Fruit fly (Drosophila melanogaster) whole organism, embryonic: ENCODE data around the gene RpS2.

ENCODE experiments used
- Adf1 ChIP-seq: fragments of 200-800 bp; sonication (Bioruptor generic); IDR thresholded peaks from 2 replicates; pipeline ENCODE4 v1.3.6; 2022; ENCODE audit warnings: missing biosample characterization, missing genetic modification characterization
- Atf6 ChIP-seq: fragments of 200-800 bp; sonication (Bioruptor generic); IDR thresholded peaks from 2 replicates; pipeline ENCODE4 v1.3.6; 2022; ENCODE audit warnings: missing biosample characterization, missing genetic modification characterization
- Awh ChIP-seq: fragments of 200-800 bp; sonication (Bioruptor generic); IDR thresholded peaks from 2 replicates; pipeline ENCODE4, ENCODE4 v1.3.6; 2022; ENCODE audit warnings: missing biosample characterization, missing genetic modification characterization
- CG11247 ChIP-seq: fragments of 200-800 bp; sonication (Bioruptor generic); IDR thresholded peaks from 2 replicates; pipeline ENCODE4 v1.3.6; 2022; ENCODE audit warnings: missing biosample characterization, missing genetic modification characterization
- CG13424 ChIP-seq: fragments of 200-800 bp; sonication (Bioruptor generic); optimal IDR thresholded peaks from 2 replicates; lab custom pipeline; 2019; ENCODE audit warnings: missing biosample characterization, mild to moderate bottlenecking, missing genetic modification characterization, moderate library complexity
- CG13894 ChIP-seq: fragments of 200-800 bp; sonication (Bioruptor generic); optimal IDR thresholded peaks from 3 replicates; lab custom pipeline; 2018; ENCODE audit warnings: missing biosample characterization, mild to moderate bottlenecking, missing genetic modification characterization, moderate library complexity
- CG14441 ChIP-seq: fragments of 200-800 bp; sonication (Bioruptor generic); IDR thresholded peaks from 2 replicates; pipeline ENCODE4 v1.3.6; 2022; ENCODE audit warnings: missing biosample characterization, missing genetic modification characterization
- CG2678 ChIP-seq: fragments of 200-800 bp; sonication (Bioruptor generic); optimal IDR thresholded peaks from 3 replicates; lab custom pipeline; 2019; ENCODE audit warnings: missing biosample characterization, mild to moderate bottlenecking, missing genetic modification characterization, moderate library complexity
- CG30020 ChIP-seq: fragments of 200-800 bp; optimal IDR thresholded peaks from 2 replicates; lab custom pipeline; 2019; ENCODE audit warnings: missing biosample characterization, mild to moderate bottlenecking, missing genetic modification characterization, moderate library complexity
- CG31441 ChIP-seq: fragments of 200-800 bp; sonication (Bioruptor generic); IDR thresholded peaks from 2 replicates; pipeline ENCODE4 v1.3.6; 2022; ENCODE audit warnings: missing biosample characterization, missing genetic modification characterization
- CG32767 ChIP-seq: fragments of 200-800 bp; sonication (Bioruptor generic); IDR thresholded peaks from 2 replicates; pipeline ENCODE4 v1.3.6; 2022; ENCODE audit warnings: missing biosample characterization, missing genetic modification characterization
- CG34224 ChIP-seq: fragments of 200-800 bp; sonication (Bioruptor generic); IDR thresholded peaks from 3 replicates; pipeline ENCODE4 v1.3.6; 2022; ENCODE audit warnings: missing biosample characterization, missing genetic modification characterization; ENCODE audit not compliant: partially characterized antibody
- CG3847 ChIP-seq: fragments of 200-800 bp; sonication (Bioruptor generic); IDR thresholded peaks from 2 replicates; pipeline ENCODE4 v1.3.6; 2022; ENCODE audit warnings: missing biosample characterization, missing genetic modification characterization
- CG4328 ChIP-seq: fragments of 200-800 bp; sonication (Bioruptor generic); optimal IDR thresholded peaks from 3 replicates; lab custom pipeline; 2017; ENCODE audit warnings: missing biosample characterization, missing genetic modification reagents, missing genetic modification characterization
- CG43689 ChIP-seq: fragments of 200-800 bp; sonication (Bioruptor generic); IDR thresholded peaks from 2 replicates; pipeline ENCODE4 v1.3.6; 2022; ENCODE audit warnings: missing biosample characterization, missing genetic modification characterization
- CG4820 ChIP-seq: fragments of 200-800 bp; sonication (Bioruptor generic); optimal IDR thresholded peaks from 3 replicates; lab custom pipeline; 2016; ENCODE audit warnings: missing biosample characterization, missing genetic modification characterization
- CG7357 ChIP-seq: fragments of 200-800 bp; sonication (Bioruptor generic); IDR thresholded peaks from 3 replicates; pipeline ENCODE4 v1.3.6; 2022; ENCODE audit warnings: missing biosample characterization, missing genetic modification characterization
- CG9437 ChIP-seq: fragments of 200-800 bp; sonication (Bioruptor generic); optimal IDR thresholded peaks from 2 replicates; lab custom pipeline; 2018; ENCODE audit warnings: missing biosample characterization, mild to moderate bottlenecking, missing genetic modification characterization
- CTCF ChIP-seq: fragments of 200-800 bp; sonication (Bioruptor generic); optimal IDR thresholded peaks from 2 replicates; lab custom pipeline; 2017; ENCODE audit warnings: missing biosample characterization, mild to moderate bottlenecking, missing genetic modification characterization, moderate library complexity
- Camta ChIP-seq: fragments of 200-800 bp; sonication (Bioruptor generic); optimal IDR thresholded peaks from 2 replicates; lab custom pipeline; 2016; ENCODE audit warnings: missing biosample characterization, missing genetic modification characterization
- Eip74EF ChIP-seq, 2 experiments: fragments of 200-800 bp in 1 of 2; fragments of >200 bp in 1 of 2; sonication (Bioruptor generic) in 1 of 2; optimal IDR thresholded peaks; 2 replicates each; lab custom pipeline; 2017 to 2019; ENCODE audit warnings: missing biosample characterization in 2 of 2, missing genetic modification characterization in 2 of 2, mild to moderate bottlenecking in 1 of 2, moderate library complexity in 1 of 2
- GATAe ChIP-seq: fragments of 200-800 bp; sonication (Bioruptor generic); conservative IDR thresholded peaks from 2 replicates; pipeline ENCODE4 v1.3.6; 2022; ENCODE audit warnings: missing biosample characterization, missing genetic modification characterization
- Gug ChIP-seq: fragments of 200-800 bp; sonication (Bioruptor generic); IDR thresholded peaks from 4 replicates; pipeline ENCODE4 v1.3.6; 2022; ENCODE audit warnings: missing biosample characterization, missing genetic modification characterization
- H2.0 ChIP-seq: fragments of 200-800 bp; sonication (Bioruptor generic); IDR thresholded peaks from 2 replicates; pipeline ENCODE4 v1.3.6; 2022; ENCODE audit warnings: missing biosample characterization, missing genetic modification characterization
- Hand ChIP-seq: fragments of 200-800 bp; sonication (Bioruptor generic); optimal IDR thresholded peaks from 2 replicates; lab custom pipeline; 2017; ENCODE audit warnings: mild to moderate bottlenecking, missing biosample characterization, missing genetic modification reagents, missing genetic modification characterization
- Max ChIP-seq: fragments of 200-800 bp; sonication (Bioruptor generic); optimal IDR thresholded peaks from 2 replicates; lab custom pipeline; 2016; ENCODE audit warnings: missing biosample characterization, mild to moderate bottlenecking, missing genetic modification characterization
- NK7.1 ChIP-seq: fragments of 200-800 bp; sonication (Bioruptor generic); optimal IDR thresholded peaks from 3 replicates; lab custom pipeline; 2016; ENCODE audit warnings: missing biosample characterization, missing genetic modification characterization
- Opbp ChIP-seq: fragments of 200-800 bp; sonication (Bioruptor generic); IDR thresholded peaks from 3 replicates; pipeline ENCODE4 v1.3.6; 2022; ENCODE audit warnings: missing biosample characterization, missing genetic modification characterization; ENCODE audit not compliant: partially characterized antibody
- PHDP ChIP-seq: fragments of 200-800 bp; sonication (Bioruptor generic); optimal IDR thresholded peaks from 3 replicates; lab custom pipeline; 2018; ENCODE audit warnings: missing biosample characterization, mild to moderate bottlenecking, missing genetic modification characterization, moderate library complexity
- Sin3A ChIP-seq: fragments of >200 bp; optimal IDR thresholded peaks from 2 replicates; lab custom pipeline; 2018
- TFAM ChIP-seq: fragments of 200-800 bp; sonication (Bioruptor generic); optimal IDR thresholded peaks from 2 replicates; lab custom pipeline; 2017; ENCODE audit warnings: missing biosample characterization, missing genetic modification characterization, inconsistent platforms
- Trl ChIP-seq, 3 experiments: fragments of >200 bp in 2 of 3; fragments of 200-800 bp in 1 of 3; sonication (Bioruptor generic) in 1 of 3; optimal IDR thresholded peaks; 2 replicates in 1 of 3; 3 replicates in 2 of 3; lab custom pipeline; 2016 to 2017; ENCODE audit warnings: missing biosample characterization in 1 of 3, missing genetic modification characterization in 1 of 3
- bcd ChIP-seq: fragments of 200-800 bp; sonication (Bioruptor generic); optimal IDR thresholded peaks from 2 replicates; lab custom pipeline; 2017; ENCODE audit warnings: missing biosample characterization, mild to moderate bottlenecking, missing genetic modification characterization
- disco-r ChIP-seq: fragments of 200-800 bp; sonication (Bioruptor generic); optimal IDR thresholded peaks from 2 replicates; lab custom pipeline; 2016; ENCODE audit warnings: missing biosample characterization, missing genetic modification characterization
- dmrt11E ChIP-seq: fragments of 200-800 bp; sonication (Bioruptor generic); optimal IDR thresholded peaks from 3 replicates; lab custom pipeline; 2018; ENCODE audit warnings: missing biosample characterization, mild to moderate bottlenecking, missing genetic modification characterization, moderate library complexity
- fd96Cb ChIP-seq: fragments of 200-800 bp; sonication (Bioruptor generic); optimal IDR thresholded peaks from 2 replicates; lab custom pipeline; 2018; ENCODE audit warnings: missing biosample characterization, mild to moderate bottlenecking, missing genetic modification characterization, moderate library complexity
- inv ChIP-seq: fragments of 200-800 bp; sonication (Bioruptor generic); IDR thresholded peaks from 2 replicates; pipeline ENCODE4 v1.3.6; 2022; ENCODE audit warnings: missing biosample characterization, missing genetic modification characterization; ENCODE audit not compliant: partially characterized antibody
- lbe ChIP-seq: fragments of 200-800 bp; sonication (Bioruptor generic); optimal IDR thresholded peaks from 2 replicates; lab custom pipeline; 2016; ENCODE audit warnings: missing biosample characterization, mild to moderate bottlenecking, missing genetic modification characterization
- nerfin-1 ChIP-seq: fragments of 200-800 bp; sonication (Bioruptor generic); optimal IDR thresholded peaks from 3 replicates; lab custom pipeline; 2019; ENCODE audit warnings: missing biosample characterization, mild to moderate bottlenecking, missing genetic modification characterization, moderate library complexity
- oc ChIP-seq: fragments of 200-800 bp; sonication (Bioruptor generic); optimal IDR thresholded peaks from 2 replicates; lab custom pipeline; 2018; ENCODE audit warnings: missing biosample characterization, mild to moderate bottlenecking, missing genetic modification characterization, moderate library complexity
- otp ChIP-seq: fragments of 200-800 bp; sonication (Bioruptor generic); IDR thresholded peaks from 3 replicates; pipeline ENCODE4, ENCODE4 v1.3.6; 2022; ENCODE audit warnings: missing biosample characterization, missing genetic modification characterization
- pfk ChIP-seq: fragments of 200-800 bp; sonication (Bioruptor generic); optimal IDR thresholded peaks from 2 replicates; lab custom pipeline; 2018; ENCODE audit warnings: missing biosample characterization, mild to moderate bottlenecking, missing genetic modification characterization, moderate library complexity
- pnt ChIP-seq: fragments of 200-800 bp; sonication (Bioruptor generic); optimal IDR thresholded peaks from 3 replicates; lab custom pipeline; 2016; ENCODE audit warnings: missing biosample characterization, missing genetic modification characterization
- psq ChIP-seq: fragments of 200-800 bp; sonication (Bioruptor generic); optimal IDR thresholded peaks from 2 replicates; lab custom pipeline; 2017; ENCODE audit warnings: missing biosample characterization, missing genetic modification characterization
- ro ChIP-seq: fragments of 200-800 bp; sonication (Bioruptor generic); IDR thresholded peaks from 2 replicates; pipeline ENCODE4 v1.3.6; 2022; ENCODE audit warnings: missing biosample characterization, missing genetic modification characterization
- shn ChIP-seq: fragments of 200-800 bp; sonication (Bioruptor generic); optimal IDR thresholded peaks from 3 replicates; lab custom pipeline; 2016; ENCODE audit warnings: missing biosample characterization, missing genetic modification characterization
- sisA ChIP-seq: fragments of 200-800 bp; sonication (Bioruptor generic); IDR thresholded peaks from 2 replicates; pipeline ENCODE4 v1.3.6; 2022; ENCODE audit warnings: missing biosample characterization, missing genetic modification characterization
- slp2 ChIP-seq: fragments of 200-800 bp; sonication (Bioruptor generic); optimal IDR thresholded peaks from 2 replicates; lab custom pipeline; 2016; ENCODE audit warnings: missing biosample characterization, missing genetic modification characterization
- sug ChIP-seq: fragments of 200-800 bp; optimal IDR thresholded peaks from 2 replicates; lab custom pipeline; 2019; ENCODE audit warnings: missing biosample characterization, mild to moderate bottlenecking, missing genetic modification characterization, moderate library complexity

Gene RpS2

dm6 chr2L:9915011-9915850 is 17.9 kb upstream of the RpS2 start, which contains the start of gene yip2 (continued):
- no peak for TF ChIP-seq dmrt11E (tag; lab: Kevin White, UChicago)
- TF ChIP-seq CG2678, result peak; percentile 68
- TF ChIP-seq pfk (GFP tag; lab: Kevin White, UChicago), result peak; percentile 36
- no peak for TF ChIP-seq CG9437
- TF ChIP-seq Hand (GFP tag; lab: Kevin White, UChicago), result peak; percentile 54
- TF ChIP-seq psq (GFP tag; lab: Kevin White, UChicago), result no peak
- TF ChIP-seq H2.0 (GFP tag; lab: Robert Waterston, UW), result peak; percentile 42; the same call in 1 of the 2 replicates
- TF ChIP-seq otp (GFP tag; lab: Robert Waterston, UW), result peak; percentile 53; the same call in 1 of the 3 replicates
- TF ChIP-seq fd96Cb (tag; lab: Kevin White, UChicago), result peak; percentile 1
- TF ChIP-seq slp2, result peak; percentile 50
- TF ChIP-seq shn (GFP tag; lab: Kevin White, UChicago), result peak; percentile 60
- peak; percentile 68 for TF ChIP-seq CTCF
- peak; percentile 46 for TF ChIP-seq bcd (GFP tag; lab: Kevin White, UChicago)
- TF ChIP-seq sisA, result 0 out of 2 replicates have a peak, but pooled peaks have one; percentile 17
- TF ChIP-seq CG14441 (GFP tag; lab: Robert Waterston, UW), result peak; percentile 49
- no peak for TF ChIP-seq TFAM (GFP tag; lab: Kevin White, UChicago)
- 0 out of 2 replicates have a peak, but pooled peaks have one; percentile 29 for TF ChIP-seq CG32767
- no peak for TF ChIP-seq NK7.1 (GFP tag; lab: Kevin White, UChicago)
- peak in 1 of 2 experiments; percentile 65 for TF ChIP-seq Eip74EF (GFP tag; optimal IDR thresholded peaks at IDR 0.05; lab: Kevin White, UChicago)
- TF ChIP-seq Awh (GFP tag; lab: Robert Waterston, UW), result 0 out of 2 replicates have a peak, but pooled peaks have one; percentile 43
- TF ChIP-seq CG13894 (tag; lab: Kevin White, UChicago), result peak; percentile 65
- TF ChIP-seq Opbp (GFP tag; lab: Robert Waterston, UW), result no peak
- TF ChIP-seq CG43689 (GFP tag; lab: Robert Waterston, UW), result no peak
- TF ChIP-seq CG11247 (GFP tag; lab: Robert Waterston, UW), result peak; percentile 40
- peak; percentile 38; the same call in 1 of the 2 replicates for TF ChIP-seq Adf1 (GFP tag; lab: Robert Waterston, UW)
- no peak for TF ChIP-seq Sin3A (lab: Kevin White, UChicago)
- TF ChIP-seq Gug (GFP tag; lab: Robert Waterston, UW), result peak; percentile 28; the same call in 1 of the 4 replicates
- TF ChIP-seq GATAe, result no peak
- TF ChIP-seq lbe (GFP tag; lab: Kevin White, UChicago), result peak; percentile 75
- no peak for TF ChIP-seq CG7357 (GFP tag; lab: Robert Waterston, UW)
- TF ChIP-seq PHDP (tag; lab: Kevin White, UChicago), result peak; percentile 71
- TF ChIP-seq pnt, result no peak
- peak in 1 of 2 experiments; percentile 18 for TF ChIP-seq Trl (optimal IDR thresholded peaks at IDR 0.05; lab: Kevin White, UChicago)
- TF ChIP-seq Trl (GFP tag; optimal IDR thresholded peaks at IDR 0.05; lab: Kevin White, UChicago), result peak; percentile 59
- TF ChIP-seq Camta (GFP tag; lab: Kevin White, UChicago), result no peak
- TF ChIP-seq CG4328 (GFP tag; lab: Kevin White, UChicago), result peak; percentile 54
- peak; percentile 3 for TF ChIP-seq nerfin-1 (tag; lab: Kevin White, UChicago)
- TF ChIP-seq inv (GFP tag; lab: Robert Waterston, UW), result no peak
- TF ChIP-seq Max (GFP tag; lab: Kevin White, UChicago), result no peak
- TF ChIP-seq CG3847 (GFP tag; lab: Robert Waterston, UW), result peak; percentile 42; the same call in 1 of the 2 replicates
- peak; percentile 95 for TF ChIP-seq sug
- TF ChIP-seq CG13424 (tag; lab: Kevin White, UChicago), result peak; percentile 73
- TF ChIP-seq CG4820 (GFP tag; lab: Kevin White, UChicago), result no peak
- TF ChIP-seq CG30020 (tag; lab: Kevin White, UChicago), result no peak
- TF ChIP-seq oc (tag; lab: Kevin White, UChicago), result peak; percentile 40
- no peak for TF ChIP-seq disco-r (GFP tag; lab: Kevin White, UChicago)
- TF ChIP-seq CG34224 (GFP tag; lab: Robert Waterston, UW), result no peak
- TF ChIP-seq CG31441, result peak; percentile 58; the same call in 1 of the 2 replicates
- peak; percentile 78 for TF ChIP-seq Atf6 (GFP tag; lab: Robert Waterston, UW)
- no peak for TF ChIP-seq ro (GFP tag; lab: Robert Waterston, UW)
